Fruit fly (Drosophila melanogaster) S2 (cell line): ENCODE results near the gene CG10738.

ENCODE experiments used
- CG8478 ChIP-seq: fragments of >200 bp; optimal IDR thresholded peaks from 2 replicates; lab custom pipeline; 2018
- CTCF ChIP-seq, 2 experiments: fragments of >200 bp; optimal IDR thresholded peaks; 2 replicates each; lab custom pipeline; 2018

- no peak for TF ChIP-seq CG8478 (lab: Kevin White, UChicago)
- no peak for TF ChIP-seq CTCF (optimal IDR thresholded peaks at IDR 0.05; lab: Kevin White, UChicago)
Observed at dm6 chr3L:13476566-13477452, 26.2 kb downstream of the CG10738 start.
